Worm (Caenorhabditis elegans) whole organism, L2 larva: ENCODE measurements around the gene B0250.18.

Experiments
- C34F6.9 ChIP-seq: fragments of 150-350 bp; optimal IDR thresholded peaks from 2 replicates; lab custom pipeline; 2014; ENCODE audit warnings: missing biosample characterization, missing genetic modification characterization
- F13H6.1 ChIP-seq: sonication (generic microtip); optimal IDR thresholded peaks from 2 replicates; lab custom pipeline; 2016; ENCODE audit warnings: missing genetic modification characterization, missing compliant biosample characterization
- R02D3.7 ChIP-seq: fragments of 150-350 bp; optimal IDR thresholded peaks from 2 replicates; lab custom pipeline; 2014; ENCODE audit warnings: missing biosample characterization, missing genetic modification characterization
- Y55F3AM.14 ChIP-seq: fragments of 200-800 bp; sonication (Bioruptor generic); optimal IDR thresholded peaks from 2 replicates; lab custom pipeline; 2018; ENCODE audit warnings: mild to moderate bottlenecking, missing genetic modification characterization, missing compliant biosample characterization
- ZK546.5 ChIP-seq: sonication (generic microtip); optimal IDR thresholded peaks from 2 replicates; lab custom pipeline; 2017; ENCODE audit warnings: missing biosample characterization, missing genetic modification characterization
- ama-1 ChIP-seq: fragments of 150-350 bp; optimal IDR thresholded peaks from 2 replicates; lab custom pipeline; 2018; ENCODE audit warnings: inconsistent platforms
- blmp-1 ChIP-seq: sonication (generic microtip); optimal IDR thresholded peaks from 2 replicates; lab custom pipeline; 2017; ENCODE audit warnings: missing genetic modification characterization, mild to moderate bottlenecking, missing compliant biosample characterization, antibody characterized with exemption, moderate library complexity; ENCODE audit not compliant: insufficient read depth
- ceh-16 ChIP-seq: fragments of 150-350 bp; optimal IDR thresholded peaks from 2 replicates; lab custom pipeline; 2014; ENCODE audit warnings: missing biosample characterization, missing genetic modification characterization
- ceh-82 ChIP-seq: fragments of 150-350 bp; optimal IDR thresholded peaks from 2 replicates; lab custom pipeline; 2014; ENCODE audit warnings: missing biosample characterization, missing genetic modification characterization
- elt-1 ChIP-seq: fragments of 150-350 bp; optimal IDR thresholded peaks from 2 replicates; lab custom pipeline; 2014; ENCODE audit warnings: missing biosample characterization, missing genetic modification characterization
- elt-3 ChIP-seq: sonication (generic microtip); optimal IDR thresholded peaks from 2 replicates; lab custom pipeline; 2017; ENCODE audit warnings: missing biosample characterization, missing genetic modification characterization
- fos-1 ChIP-seq: fragments of 150-350 bp; optimal IDR thresholded peaks from 2 replicates; lab custom pipeline; 2014; ENCODE audit warnings: missing biosample characterization, missing genetic modification characterization
- gmeb-1 ChIP-seq: fragments of 150-350 bp; optimal IDR thresholded peaks from 2 replicates; lab custom pipeline; 2014; ENCODE audit warnings: missing biosample characterization, missing genetic modification characterization
- lin-11 ChIP-seq: fragments of 150-350 bp; sonication (generic microtip); optimal IDR thresholded peaks from 2 replicates; lab custom pipeline; 2014; ENCODE audit warnings: missing biosample characterization, missing genetic modification characterization, inconsistent platforms, mixed read lengths
- lin-13 ChIP-seq: fragments of 150-350 bp; optimal IDR thresholded peaks from 2 replicates; lab custom pipeline; 2014; ENCODE audit warnings: missing biosample characterization, missing genetic modification reagents, missing genetic modification characterization
- lin-39 ChIP-seq: fragments of 150-350 bp; optimal IDR thresholded peaks from 2 replicates; lab custom pipeline; 2014; ENCODE audit warnings: missing biosample characterization, missing genetic modification reagents, missing genetic modification characterization
- lsy-2 ChIP-seq, 2 experiments: fragments of 150-350 bp in 1 of 2; sonication (generic microtip) in 1 of 2; optimal IDR thresholded peaks; 2 replicates each; lab custom pipeline; 2014 to 2017; ENCODE audit warnings: missing biosample characterization in 2 of 2, missing genetic modification characterization in 2 of 2
- mab-5 ChIP-seq: fragments of 150-350 bp; optimal IDR thresholded peaks from 2 replicates; lab custom pipeline; 2014; ENCODE audit warnings: missing biosample characterization, missing genetic modification characterization
- mbf-1 ChIP-seq: sonication (generic microtip); optimal IDR thresholded peaks from 2 replicates; lab custom pipeline; 2017; ENCODE audit warnings: missing biosample characterization, missing genetic modification characterization
- nhr-10 ChIP-seq: sonication (generic microtip); optimal IDR thresholded peaks from 2 replicates; lab custom pipeline; 2017; ENCODE audit warnings: missing biosample characterization, missing genetic modification characterization
- nhr-129 ChIP-seq: fragments of 150-350 bp; optimal IDR thresholded peaks from 2 replicates; lab custom pipeline; 2014; ENCODE audit warnings: missing biosample characterization, missing genetic modification characterization
- nhr-21 ChIP-seq: fragments of 150-350 bp; optimal IDR thresholded peaks from 2 replicates; lab custom pipeline; 2014; ENCODE audit warnings: missing biosample characterization, missing genetic modification characterization
- nhr-237 ChIP-seq: fragments of 150-350 bp; optimal IDR thresholded peaks from 2 replicates; lab custom pipeline; 2014; ENCODE audit warnings: missing biosample characterization, missing genetic modification characterization
- nhr-25 ChIP-seq: fragments of 150-350 bp; sonication (generic microtip); optimal IDR thresholded peaks from 3 replicates; lab custom pipeline; 2014; ENCODE audit warnings: missing biosample characterization, missing genetic modification characterization
- nhr-6 ChIP-seq: fragments of 150-350 bp; optimal IDR thresholded peaks from 2 replicates; lab custom pipeline; 2014; ENCODE audit warnings: missing biosample characterization, missing genetic modification characterization
- nhr-77 ChIP-seq: fragments of 150-350 bp; optimal IDR thresholded peaks from 2 replicates; lab custom pipeline; 2014; ENCODE audit warnings: missing biosample characterization, missing genetic modification characterization
- peb-1 ChIP-seq: fragments of 150-350 bp; optimal IDR thresholded peaks from 2 replicates; lab custom pipeline; 2014; ENCODE audit warnings: missing biosample characterization, missing genetic modification characterization
- sem-4 ChIP-seq: fragments of 150-350 bp; optimal IDR thresholded peaks from 2 replicates; lab custom pipeline; 2014; ENCODE audit warnings: missing biosample characterization, missing genetic modification reagents, missing genetic modification characterization
- skn-1 ChIP-seq: sonication (generic microtip); optimal IDR thresholded peaks from 2 replicates; lab custom pipeline; 2017; ENCODE audit warnings: missing biosample characterization, missing genetic modification characterization
- sma-3 ChIP-seq: sonication (generic microtip); optimal IDR thresholded peaks from 2 replicates; lab custom pipeline; 2016; ENCODE audit warnings: missing genetic modification reagents, missing genetic modification characterization, missing compliant biosample characterization
- sma-9 ChIP-seq, 2 experiments: fragments of 150-350 bp in 1 of 2; sonication (generic microtip) in 1 of 2; optimal IDR thresholded peaks; 2 replicates each; lab custom pipeline; 2014 to 2016; ENCODE audit warnings: missing genetic modification characterization in 2 of 2, mild to moderate bottlenecking in 1 of 2, missing biosample characterization in 1 of 2, missing compliant biosample characterization in 1 of 2, missing genetic modification reagents in 1 of 2, moderate library complexity in 1 of 2
- snpc-4 ChIP-seq: fragments of 150-350 bp; optimal IDR thresholded peaks from 2 replicates; lab custom pipeline; 2014; ENCODE audit warnings: missing biosample characterization, missing genetic modification characterization
- unc-39 ChIP-seq: fragments of 150-350 bp; optimal IDR thresholded peaks from 2 replicates; lab custom pipeline; 2014; ENCODE audit warnings: missing biosample characterization, missing genetic modification characterization
- unc-55 ChIP-seq: fragments of 150-350 bp; sonication (generic microtip); optimal IDR thresholded peaks from 3 replicates; lab custom pipeline; 2014; ENCODE audit warnings: missing biosample characterization, missing genetic modification reagents, missing genetic modification characterization
- unc-62 ChIP-seq: fragments of 150-350 bp; optimal IDR thresholded peaks from 2 replicates; lab custom pipeline; 2014; ENCODE audit warnings: missing biosample characterization, missing genetic modification reagents, missing genetic modification characterization
- zag-1 ChIP-seq: fragments of 150-350 bp; optimal IDR thresholded peaks from 2 replicates; lab custom pipeline; 2014; ENCODE audit warnings: missing biosample characterization, missing genetic modification characterization
- ztf-1 ChIP-seq: fragments of 200-800 bp; sonication (Bioruptor generic); conservative IDR thresholded peaks from 2 replicates; pipeline ENCODE4 v1.3.6; 2022; ENCODE audit warnings: missing genetic modification characterization, missing compliant biosample characterization
- ztf-11 ChIP-seq: sonication (generic microtip); optimal IDR thresholded peaks from 2 replicates; lab custom pipeline; 2017; ENCODE audit warnings: missing biosample characterization, missing genetic modification characterization

Gene B0250.18

DNA sequence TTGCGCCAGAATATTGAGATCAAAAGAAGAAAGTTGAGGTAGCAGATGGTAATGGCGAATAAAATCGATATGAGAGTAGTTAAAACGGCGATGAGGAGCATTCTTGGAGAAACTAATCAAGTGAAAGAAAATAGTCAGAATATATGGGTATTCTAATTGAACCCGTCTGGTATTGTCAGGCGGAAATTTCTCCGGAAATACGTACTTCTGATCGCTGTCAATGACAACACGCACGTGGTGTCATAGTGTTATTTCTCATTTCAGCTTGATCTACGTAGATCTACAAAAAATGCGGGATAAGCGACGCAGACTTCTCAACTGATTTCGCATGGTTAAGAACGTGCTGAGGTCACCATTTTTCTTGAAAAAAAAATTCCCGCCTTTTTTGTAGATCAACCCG is 31.7 kb upstream of the B0250.18 start, which contains the start of gene srbc-79:
TSS of gene srbc-79 (minus strand) at position 101 of the 400 bp plus-strand sequence.
- TF ChIP-seq nhr-129 (tag; lab: Kevin White, UChicago) = no peak
- TF ChIP-seq sma-9 (GFP tag; optimal IDR thresholded peaks at IDR 0.05; lab: Kevin White, UChicago) = no peak
- TF ChIP-seq sma-9 (tag; optimal IDR thresholded peaks at IDR 0.05; lab: Kevin White, UChicago) = no peak
- no peak for TF ChIP-seq elt-1 (tag; lab: Kevin White, UChicago)
- no peak for TF ChIP-seq nhr-6 (tag; lab: Kevin White, UChicago)
- TF ChIP-seq ztf-1 = no peak
- no peak for TF ChIP-seq lin-39 (tag; lab: Kevin White, UChicago)
- no peak for TF ChIP-seq nhr-21
- no peak for TF ChIP-seq skn-1 (tag; lab: Kevin White, UChicago)
- TF ChIP-seq blmp-1 (tag; lab: Kevin White, UChicago) = no peak
- TF ChIP-seq, all 48 proteins: peak for 0

DNA sequence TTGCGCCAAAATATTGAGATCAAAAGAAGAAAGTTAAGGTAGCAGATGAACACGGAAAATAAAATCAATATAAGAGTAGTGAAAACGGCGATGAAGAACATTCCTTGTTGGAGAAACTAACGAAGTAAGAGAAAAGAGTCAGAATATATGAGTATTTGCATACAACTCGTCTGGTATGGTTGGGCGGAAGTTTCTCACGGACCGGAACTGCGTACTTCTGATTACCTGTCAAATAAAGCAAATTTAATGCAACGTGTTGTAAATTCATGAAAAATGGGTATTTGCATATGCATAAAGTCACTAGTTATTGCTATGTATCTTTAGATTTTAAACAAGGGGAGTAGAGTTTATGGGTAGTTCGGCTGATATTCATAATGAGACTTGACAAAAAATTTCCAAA is 28.4 kb upstream of the B0250.18 start, which contains the start of gene srbc-78:
TSS of gene srbc-78 (minus strand) at position 101 of the 400 bp plus-strand sequence.
- no peak for TF ChIP-seq gmeb-1 (tag; lab: Kevin White, UChicago)
- no peak for TF ChIP-seq ZK546.5 (tag; lab: Kevin White, UChicago)
- no peak for TF ChIP-seq peb-1 (tag; lab: Kevin White, UChicago)
- TF ChIP-seq unc-62 (GFP tag; lab: Kevin White, UChicago) = no peak

- peak; percentile 16 for TF ChIP-seq unc-55
- no peak for TF ChIP-seq ceh-82
- peak; percentile 4 for TF ChIP-seq C34F6.9 (tag; lab: Kevin White, UChicago)
- peak; percentile 51 for TF ChIP-seq nhr-129 (tag; lab: Kevin White, UChicago)
- no peak for TF ChIP-seq nhr-25 (tag; lab: Kevin White, UChicago)
- TF ChIP-seq F13H6.1 (tag; lab: Kevin White, UChicago) = peak; percentile 57
- no peak for TF ChIP-seq lin-11 (tag; lab: Kevin White, UChicago)
- TF ChIP-seq fos-1 (tag; lab: Kevin White, UChicago) = no peak
- TF ChIP-seq lsy-2 (tag; optimal IDR thresholded peaks at IDR 0.05; lab: Kevin White, UChicago) = peak in 1 of 2 experiments; percentile 33
- TF ChIP-seq elt-1 (tag; lab: Kevin White, UChicago) = no peak
- TF ChIP-seq ztf-11 (tag; lab: Kevin White, UChicago) = no peak
- TF ChIP-seq zag-1 (tag; lab: Kevin White, UChicago) = no peak
- TF ChIP-seq, all 48 proteins: peak for 5
These were observed 25.8 kb upstream of the B0250.18 start for ce11 chrV:20486549-20486948.

- TF ChIP-seq mbf-1 = no peak
These were observed 24.6 kb upstream of the B0250.18 start, which contains the start of gene dhcr-7 for ce11 chrV:20485285-20485684. TSS of gene dhcr-7 (minus strand) at chrV:20485385.

DNA sequence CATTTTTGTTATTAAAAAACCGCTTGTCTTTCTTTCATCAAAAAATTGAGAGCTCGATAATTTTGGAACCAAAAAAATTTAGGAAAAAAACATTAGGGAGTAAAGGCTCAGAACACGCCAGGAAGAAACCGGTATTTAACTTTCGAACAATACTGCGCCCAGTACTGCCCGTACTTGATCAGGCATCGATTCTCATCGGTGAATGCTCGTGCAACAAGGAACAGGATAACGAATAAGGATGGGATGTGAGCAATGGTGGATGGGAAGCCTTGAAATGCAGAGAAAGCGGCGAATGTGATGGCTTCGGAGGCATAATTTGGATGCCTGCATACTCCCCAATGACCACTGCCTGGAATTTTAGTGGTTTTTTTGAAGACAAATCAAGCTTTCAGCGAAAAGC is 20.1 kb upstream of the B0250.18 start:
- TF ChIP-seq peb-1 (tag; lab: Kevin White, UChicago) = no peak
- TF ChIP-seq Y55F3AM.14 (GFP tag; lab: Kevin White, UChicago) = no peak
- no peak for TF ChIP-seq snpc-4

ce11 chrV:20479013-20479739 is 18.5 kb upstream of the B0250.18 start, which contains the start of the genes calf-1 and rpl-2:
TSS of gene calf-1 (minus strand) at chrV:20479089.
TSS of gene rpl-2 (plus strand) at chrV:20479689.
- no peak for TF ChIP-seq ceh-16 (tag; lab: Kevin White, UChicago)
- no peak for TF ChIP-seq fos-1 (tag; lab: Kevin White, UChicago)
- no peak for TF ChIP-seq ztf-11 (tag; lab: Kevin White, UChicago)
- no peak for TF ChIP-seq mab-5
- no peak for TF ChIP-seq nhr-77 (tag; lab: Kevin White, UChicago)
- TF ChIP-seq ztf-1 = no peak
- no peak for TF ChIP-seq peb-1 (tag; lab: Kevin White, UChicago)
- no peak for TF ChIP-seq ama-1 (lab: Kevin White, UChicago)
- TF ChIP-seq unc-55 = peak; percentile 74
- no peak for TF ChIP-seq Y55F3AM.14 (GFP tag; lab: Kevin White, UChicago)
- peak; percentile 45 for TF ChIP-seq F13H6.1 (tag; lab: Kevin White, UChicago)
- no peak for TF ChIP-seq nhr-237 (tag; lab: Kevin White, UChicago)
- TF ChIP-seq lin-13 (GFP tag; lab: Kevin White, UChicago) = peak; percentile 52
- peak; percentile 69 for TF ChIP-seq R02D3.7 (tag; lab: Kevin White, UChicago)
- no peak for TF ChIP-seq snpc-4
- TF ChIP-seq nhr-25 (tag; lab: Kevin White, UChicago) = peak; percentile 45
- TF ChIP-seq sma-3 = peak; percentile 9
- no peak for TF ChIP-seq nhr-10 (tag; lab: Kevin White, UChicago)
- peak; percentile 46 for TF ChIP-seq sem-4 (tag; lab: Kevin White, UChicago)
- TF ChIP-seq unc-39 = no peak
- no peak for TF ChIP-seq elt-3 (tag; lab: Kevin White, UChicago)
- TF ChIP-seq nhr-6 (tag; lab: Kevin White, UChicago) = no peak
- TF ChIP-seq C34F6.9 (tag; lab: Kevin White, UChicago) = peak; percentile 78
- no peak for TF ChIP-seq mbf-1
- TF ChIP-seq lsy-2 (tag; optimal IDR thresholded peaks at IDR 0.05; lab: Kevin White, UChicago) = peak in 1 of 2 experiments; percentile 83
- TF ChIP-seq lin-11 (tag; lab: Kevin White, UChicago) = peak; percentile 24
- no peak for TF ChIP-seq skn-1 (tag; lab: Kevin White, UChicago)
- TF ChIP-seq nhr-129 (tag; lab: Kevin White, UChicago) = peak; percentile 48
- peak; percentile 67 for TF ChIP-seq gmeb-1 (tag; lab: Kevin White, UChicago)
